Worm (Caenorhabditis elegans): ENCODE data around the gene C08D8.7.

C08D8.7 gene

ce11 chrV:8355435-8356212, 14.6 kb downstream of the C08D8.7 start, which contains the start of gene mom-2:
TSS of gene mom-2 (plus strand) at chrV:8355988.
- TF ChIP-seq ceh-83 (GFP tag; optimal IDR thresholded peaks at IDR 0.05) (no peak), mls-2 (tag; optimal IDR thresholded peaks at IDR 0.05) (no peak), cnd-1 (tag; optimal IDR thresholded peaks at IDR 0.05) (no peak), blmp-1 (tag; optimal IDR thresholded peaks at IDR 0.05) (no peak)

- TF ChIP-seq ztf-11 (tag; optimal IDR thresholded peaks at IDR 0.05): no peak
- no peak for TF ChIP-seq flh-1 (GFP tag; optimal IDR thresholded peaks at IDR 0.05)
- no peak for TF ChIP-seq mls-2 (tag; optimal IDR thresholded peaks at IDR 0.05)
- TF ChIP-seq pha-4 (tag; optimal IDR thresholded peaks at IDR 0.05): no peak
- TF ChIP-seq nhr-2 (tag; optimal IDR thresholded peaks at IDR 0.05): no peak
- no peak for TF ChIP-seq elt-1 (tag; optimal IDR thresholded peaks at IDR 0.05; ENCODE audit: borderline replicate concordance, insufficient read depth)
- TF ChIP-seq nhr-237 (tag; optimal IDR thresholded peaks at IDR 0.05): no peak
- no peak for TF ChIP-seq ham-2 (GFP tag; optimal IDR thresholded peaks at IDR 0.05)
- TF ChIP-seq blmp-1 (tag; optimal IDR thresholded peaks at IDR 0.05): no peak
- no peak for TF ChIP-seq lin-32 (GFP tag; optimal IDR thresholded peaks at IDR 0.05)
- TF ChIP-seq nhr-76 (tag; optimal IDR thresholded peaks at IDR 0.05): no peak
- no peak for TF ChIP-seq nhr-28 (tag; optimal IDR thresholded peaks at IDR 0.05)
- no peak for TF ChIP-seq drap-1 (GFP tag; optimal IDR thresholded peaks at IDR 0.05)
- no peak for TF ChIP-seq tbx-8 (GFP tag; optimal IDR thresholded peaks at IDR 0.05)
- TF ChIP-seq mep-1 (tag; optimal IDR thresholded peaks at IDR 0.05): no peak
- TF ChIP-seq ceh-83 (GFP tag; optimal IDR thresholded peaks at IDR 0.05): no peak
- TF ChIP-seq hlh-1 (tag; optimal IDR thresholded peaks at IDR 0.05): no peak
- TF ChIP-seq sptf-1 (tag; optimal IDR thresholded peaks at IDR 0.05): no peak
- TF ChIP-seq nhr-12 (tag; optimal IDR thresholded peaks at IDR 0.05): no peak
- no peak for TF ChIP-seq bed-3 (GFP tag; optimal IDR thresholded peaks at IDR 0.05)
Measured at ce11 chrV:8357756-8358155, 16.7 kb downstream of the C08D8.7 start.

- TF ChIP-seq sptf-1 (tag; optimal IDR thresholded peaks at IDR 0.05): no peak
Measured at ce11 chrV:8358702-8359101, 17.7 kb downstream of the C08D8.7 start.

DNA sequence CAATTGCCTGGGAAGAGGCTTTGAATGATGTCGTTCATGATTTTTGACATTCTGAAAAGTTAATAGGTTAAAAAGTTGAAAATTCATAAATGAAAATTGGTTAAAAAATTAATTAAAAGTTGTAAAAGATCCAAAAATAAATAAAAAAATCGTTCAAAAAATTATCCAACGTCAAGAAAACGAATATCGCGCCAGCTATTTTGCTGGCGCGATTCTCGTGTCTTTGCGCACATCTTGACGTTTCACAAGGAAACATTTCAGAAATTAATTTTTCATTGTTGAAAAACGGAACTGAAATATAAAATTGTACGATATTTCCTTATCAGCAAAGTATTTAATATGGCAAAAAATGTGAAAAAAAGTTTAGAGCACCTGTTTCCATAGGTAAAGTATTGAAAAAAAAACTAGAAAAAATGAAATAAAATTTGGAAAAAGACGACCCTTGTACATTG, 18.1 kb downstream of the C08D8.7 start, which contains the start of gene mpdu-1:
Gene mpdu-1, minus strand, starts transcription at position 51 of the 452 bp plus-strand sequence.
- no peak for TF ChIP-seq mab-5 (tag; optimal IDR thresholded peaks at IDR 0.05)
- TF ChIP-seq mep-1 (tag; optimal IDR thresholded peaks at IDR 0.05): peak; percentile 45
- peak; percentile 23 for TF ChIP-seq lsy-2 (tag; optimal IDR thresholded peaks at IDR 0.05)
- TF ChIP-seq snpc-4 (tag; optimal IDR thresholded peaks at IDR 0.05): no peak
- TF ChIP-seq ceh-83 (GFP tag; optimal IDR thresholded peaks at IDR 0.05): no peak
- peak; percentile 4 for TF ChIP-seq pha-4 (tag; optimal IDR thresholded peaks at IDR 0.05)
- TF ChIP-seq lin-13 (tag; optimal IDR thresholded peaks at IDR 0.05): no peak
- TF ChIP-seq ces-1 (GFP tag; optimal IDR thresholded peaks at IDR 0.05): peak; percentile 49
- no peak for TF ChIP-seq nhr-237 (tag; optimal IDR thresholded peaks at IDR 0.05)
- TF ChIP-seq ztf-11 (tag; optimal IDR thresholded peaks at IDR 0.05): no peak
- TF ChIP-seq ham-2 (GFP tag; optimal IDR thresholded peaks at IDR 0.05): no peak

DNA sequence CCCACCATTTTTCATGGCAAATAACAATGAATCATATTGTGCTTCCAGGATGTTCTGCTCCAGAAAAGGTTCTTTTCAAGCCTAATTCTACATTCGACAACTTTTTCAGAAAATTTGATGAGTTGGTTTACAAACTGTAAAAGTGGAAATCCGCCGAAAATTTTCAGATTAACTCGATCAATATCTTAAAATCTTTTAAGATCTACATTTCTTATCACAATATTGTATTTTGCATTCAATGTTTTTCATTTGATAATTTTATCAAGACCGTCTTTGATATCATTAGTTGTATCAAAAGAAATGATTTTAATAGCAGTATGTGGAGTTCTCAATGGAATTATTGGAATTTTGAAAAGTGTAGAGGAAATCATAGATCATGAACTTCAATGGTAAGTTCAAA, 18.8 kb downstream of the C08D8.7 start, which contains the start of gene F38E1.6:
Gene F38E1.6, plus strand, starts transcription at position 301 of the 400 bp plus-strand sequence.
- TF ChIP-seq elt-1 (tag; optimal IDR thresholded peaks at IDR 0.05; ENCODE audit: borderline replicate concordance, insufficient read depth): no peak
- TF ChIP-seq lin-13 (tag; optimal IDR thresholded peaks at IDR 0.05): no peak
- TF ChIP-seq ztf-11 (tag; optimal IDR thresholded peaks at IDR 0.05): no peak
- no peak for TF ChIP-seq pha-4 (tag; optimal IDR thresholded peaks at IDR 0.05)
- no peak for TF ChIP-seq nhr-237 (tag; optimal IDR thresholded peaks at IDR 0.05)
- TF ChIP-seq tbx-8 (GFP tag; optimal IDR thresholded peaks at IDR 0.05): no peak
- no peak for TF ChIP-seq ceh-83 (GFP tag; optimal IDR thresholded peaks at IDR 0.05)
- TF ChIP-seq drap-1 (GFP tag; optimal IDR thresholded peaks at IDR 0.05): no peak
- TF ChIP-seq blmp-1 (tag; optimal IDR thresholded peaks at IDR 0.05): no peak
- no peak for TF ChIP-seq ham-2 (GFP tag; optimal IDR thresholded peaks at IDR 0.05)
- TF ChIP-seq nhr-2 (tag; optimal IDR thresholded peaks at IDR 0.05): no peak
- no peak for TF ChIP-seq zip-8 (tag; optimal IDR thresholded peaks at IDR 0.05)

DNA sequence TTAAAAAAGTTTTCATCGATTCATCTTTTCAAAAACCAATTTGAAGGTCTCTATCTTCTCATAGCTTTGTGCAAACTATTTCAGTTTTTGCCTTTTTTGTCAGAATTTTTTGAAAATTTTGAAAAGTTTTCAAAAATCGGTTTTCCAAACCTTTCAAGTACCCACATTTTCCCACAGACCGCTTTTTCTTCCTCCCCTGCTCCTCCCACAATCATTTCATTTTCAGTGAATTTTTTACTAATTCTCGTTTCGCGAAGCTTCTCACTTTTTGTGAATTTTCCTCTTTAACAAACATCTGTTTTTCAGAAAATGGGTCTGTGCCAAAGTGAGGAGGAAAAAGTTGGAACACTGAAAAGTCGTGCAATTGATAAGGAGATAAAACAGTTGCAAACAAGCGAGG, 29.7 kb downstream of the C08D8.7 start, which contains the start of gene gpa-2:
Gene gpa-2, plus strand, starts transcription at position 301 of the 400 bp plus-strand sequence.
- TF ChIP-seq nhr-76 (tag; optimal IDR thresholded peaks at IDR 0.05): no peak
- no peak for TF ChIP-seq M03D4.4 (tag; optimal IDR thresholded peaks at IDR 0.05)
- TF ChIP-seq tbx-8 (GFP tag; optimal IDR thresholded peaks at IDR 0.05): no peak
- no peak for TF ChIP-seq pha-4 (tag; optimal IDR thresholded peaks at IDR 0.05)
- TF ChIP-seq zip-8 (tag; optimal IDR thresholded peaks at IDR 0.05): no peak
- TF ChIP-seq unc-39 (tag; optimal IDR thresholded peaks at IDR 0.05): no peak
- no peak for TF ChIP-seq ces-1 (GFP tag; optimal IDR thresholded peaks at IDR 0.05)
- no peak for TF ChIP-seq nhr-237 (tag; optimal IDR thresholded peaks at IDR 0.05)
- no peak for TF ChIP-seq drap-1 (GFP tag; optimal IDR thresholded peaks at IDR 0.05)
- no peak for TF ChIP-seq nhr-2 (tag; optimal IDR thresholded peaks at IDR 0.05)
- no peak for TF ChIP-seq cnd-1 (tag; optimal IDR thresholded peaks at IDR 0.05)
- TF ChIP-seq bed-3 (GFP tag; optimal IDR thresholded peaks at IDR 0.05): no peak
- TF ChIP-seq ztf-11 (tag; optimal IDR thresholded peaks at IDR 0.05): no peak
- no peak for TF ChIP-seq mep-1 (tag; optimal IDR thresholded peaks at IDR 0.05)
- no peak for TF ChIP-seq unc-120 (tag; optimal IDR thresholded peaks at IDR 0.05; ENCODE audit: poor library complexity, severe bottlenecking)
- TF ChIP-seq sem-2 (GFP tag; optimal IDR thresholded peaks at IDR 0.05): no peak

All from whole organism, mixed stage, embryonic.